Worm (Caenorhabditis elegans) whole organism, L4/young adult: ENCODE data around the gene hrg-6.

Experiments
- dao-5 ChIP-seq: sonication (generic microtip); optimal IDR thresholded peaks from 2 replicates; lab custom pipeline; 2016; ENCODE audit warnings: missing genotype, missing genetic modification characterization, moderate library complexity, missing compliant biosample characterization
- him-1 ChIP-seq: sonication (generic microtip); optimal IDR thresholded peaks from 2 replicates; lab custom pipeline; 2016; ENCODE audit warnings: missing genotype, missing genetic modification reagents, missing genetic modification characterization, missing compliant biosample characterization

- peak; percentile 14 for TF ChIP-seq him-1 (tag; lab: Kevin White, UChicago)
- TF ChIP-seq dao-5 (tag; lab: Kevin White, UChicago), result peak; percentile 5
Measured at ce11 chrIV:11027560-11027959, 4.8 kb upstream of the hrg-6 start.
